Fruit fly (Drosophila melanogaster) whole organism, adult: ENCODE measurements around the gene Cpr72Eb.

ENCODE experiments used
- cic ChIP-seq: fragments of 200-800 bp; sonication (Bioruptor generic); optimal IDR thresholded peaks from 2 replicates; lab custom pipeline; 2017; ENCODE audit warnings: missing biosample characterization, mild to moderate bottlenecking, missing genetic modification characterization, moderate library complexity
- cnc ChIP-seq, 2 experiments: fragments of >200 bp; optimal IDR thresholded peaks; 2 replicates each; lab custom pipeline; 2017

DNA sequence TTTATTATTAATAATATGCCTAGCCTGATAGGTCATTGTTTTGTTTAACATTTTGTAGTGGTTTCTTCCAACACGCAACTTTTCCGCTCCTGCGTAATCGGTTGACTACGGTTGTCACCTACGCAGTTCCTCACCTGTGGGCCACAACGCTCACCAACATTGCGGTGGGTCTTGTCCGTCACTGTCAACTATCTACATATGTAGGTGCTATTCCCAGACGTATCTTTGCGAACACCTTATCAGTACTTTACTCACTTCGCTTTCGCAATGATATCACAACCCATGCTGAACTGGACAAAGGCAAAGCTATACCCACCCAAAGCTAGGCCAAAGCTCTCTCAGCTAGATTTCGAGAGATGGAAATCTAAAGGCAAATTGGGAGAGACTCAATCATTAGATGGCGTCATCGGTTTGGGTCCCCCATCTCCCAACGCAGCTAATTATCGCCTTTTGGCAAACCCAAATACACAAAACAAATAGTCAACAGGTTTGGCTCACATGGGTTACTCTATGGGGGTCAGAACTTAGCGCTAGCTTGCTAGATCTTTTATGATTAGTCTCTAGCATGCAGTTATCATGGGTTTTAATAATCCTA lies 8.4 kb upstream of the Cpr72Eb start:
- TF ChIP-seq cnc (optimal IDR thresholded peaks at IDR 0.05; lab: Kevin White, UChicago) (no peak), cic (GFP tag; lab: Kevin White, UChicago) (no peak)
